Fruit fly (Drosophila melanogaster): ENCODE data around the gene Rpn12R.

Gene Rpn12R

dm6 chr3L:15034061-15034713 lies 8.2 kb downstream of the Rpn12R start:
- TF ChIP-seq mld (GFP tag; IDR thresholded peaks at IDR 0.05; ENCODE audit: partially characterized antibody) (no peak), CG18011 (GFP tag; optimal IDR thresholded peaks at IDR 0.05) (no peak), Dek (tag; optimal IDR thresholded peaks at IDR 0.05) (peak; percentile 26), Sox100B (GFP tag; optimal IDR thresholded peaks at IDR 0.05) (peak; percentile 64), Lpt (GFP tag; optimal IDR thresholded peaks at IDR 0.05) (no peak), lbe (GFP tag; optimal IDR thresholded peaks at IDR 0.05) (no peak), CG18599 (GFP tag; optimal IDR thresholded peaks at IDR 0.05) (peak; percentile 82), CG9817 (tag; optimal IDR thresholded peaks at IDR 0.05) (no peak), CG10979 (tag; optimal IDR thresholded peaks at IDR 0.05) (no peak), ttk (GFP tag; IDR thresholded peaks at IDR 0.05) (no peak), HLH54F (GFP tag; optimal IDR thresholded peaks at IDR 0.05) (no peak), CG6254 (GFP tag; optimal IDR thresholded peaks at IDR 0.05) (no peak), corto (GFP tag; optimal IDR thresholded peaks at IDR 0.05) (no peak), CG4617 (GFP tag; optimal IDR thresholded peaks at IDR 0.05; ENCODE audit: borderline replicate concordance) (no peak), CG3065 (GFP tag; optimal IDR thresholded peaks at IDR 0.05) (no peak), gsb-n (tag; optimal IDR thresholded peaks at IDR 0.05) (no peak), Drgx (GFP tag; IDR thresholded peaks at IDR 0.05) (no peak), CG15696 (tag; optimal IDR thresholded peaks at IDR 0.05) (no peak), CG1529 (GFP tag; optimal IDR thresholded peaks at IDR 0.05) (no peak), Atf6 (GFP tag; IDR thresholded peaks at IDR 0.05) (no peak), CG18476 (GFP tag; optimal IDR thresholded peaks at IDR 0.05) (no peak), CrebB (tag; optimal IDR thresholded peaks at IDR 0.05) (no peak), CG13894 (tag; optimal IDR thresholded peaks at IDR 0.05) (no peak), CG12942 (GFP tag; optimal IDR thresholded peaks at IDR 0.05) (no peak), Nf-YB (GFP tag; optimal IDR thresholded peaks at IDR 0.05) (peak; percentile 36), CG9437 (GFP tag; optimal IDR thresholded peaks at IDR 0.05) (peak; percentile 40), danr (GFP tag; IDR thresholded peaks at IDR 0.05) (no peak), ab (GFP tag; optimal IDR thresholded peaks at IDR 0.05) (no peak), CG31441 (GFP tag; IDR thresholded peaks at IDR 0.05) (peak; percentile 63), CG12659 (GFP tag; optimal IDR thresholded peaks at IDR 0.05) (peak; percentile 48), ewg (GFP tag; optimal IDR thresholded peaks at IDR 0.05) (no peak), nom (GFP tag; optimal IDR thresholded peaks at IDR 0.05) (no peak), CG42726 (GFP tag; IDR thresholded peaks at IDR 0.05; ENCODE audit: partially characterized antibody) (no peak), ara (GFP tag; IDR thresholded peaks at IDR 0.05) (no peak), CG7839 (tag; optimal IDR thresholded peaks at IDR 0.05) (peak; percentile 64), caup (GFP tag; optimal IDR thresholded peaks at IDR 0.05; ENCODE audit: severe bottlenecking) (peak; percentile 48), CG10321 (GFP tag; IDR thresholded peaks at IDR 0.05) (no peak), wor (GFP tag; IDR thresholded peaks at IDR 0.05) (no peak), CG13775 (GFP tag; optimal IDR thresholded peaks at IDR 0.05) (peak; percentile 19), yki (optimal IDR thresholded peaks at IDR 0.05) (no peak), PHDP (tag; optimal IDR thresholded peaks at IDR 0.05) (peak; percentile 29), CG6765 (GFP tag; optimal IDR thresholded peaks at IDR 0.05) (peak; percentile 53), ash1 (GFP tag; optimal IDR thresholded peaks at IDR 0.05) (no peak), HLH3B (GFP tag; IDR thresholded peaks at IDR 0.05) (no peak), ftz-f1 (GFP tag; optimal IDR thresholded peaks at IDR 0.05) (no peak), Fer3 (tag; optimal IDR thresholded peaks at IDR 0.05) (peak; percentile 15), ham (GFP tag; IDR thresholded peaks at IDR 0.05) (no peak), klu (GFP tag; IDR thresholded peaks at IDR 0.05) (no peak), CG14441 (GFP tag; IDR thresholded peaks at IDR 0.05) (no peak), tna (GFP tag; IDR thresholded peaks at IDR 0.05; ENCODE audit: partially characterized antibody) (no peak)
